Worm (Caenorhabditis elegans) whole organism, L4/young adult: ENCODE results near the gene tyr-6.

Experiments
- W03F9.2 ChIP-seq: fragments of 150-350 bp; optimal IDR thresholded peaks from 2 replicates; lab custom pipeline; 2014; ENCODE audit warnings: missing biosample characterization, missing genetic modification characterization
- dao-5 ChIP-seq: sonication (generic microtip); optimal IDR thresholded peaks from 2 replicates; lab custom pipeline; 2016; ENCODE audit warnings: missing genotype, missing genetic modification characterization, moderate library complexity, missing compliant biosample characterization
- him-1 ChIP-seq: sonication (generic microtip); optimal IDR thresholded peaks from 2 replicates; lab custom pipeline; 2016; ENCODE audit warnings: missing genotype, missing genetic modification reagents, missing genetic modification characterization, missing compliant biosample characterization

The tyr-6 gene

DNA sequence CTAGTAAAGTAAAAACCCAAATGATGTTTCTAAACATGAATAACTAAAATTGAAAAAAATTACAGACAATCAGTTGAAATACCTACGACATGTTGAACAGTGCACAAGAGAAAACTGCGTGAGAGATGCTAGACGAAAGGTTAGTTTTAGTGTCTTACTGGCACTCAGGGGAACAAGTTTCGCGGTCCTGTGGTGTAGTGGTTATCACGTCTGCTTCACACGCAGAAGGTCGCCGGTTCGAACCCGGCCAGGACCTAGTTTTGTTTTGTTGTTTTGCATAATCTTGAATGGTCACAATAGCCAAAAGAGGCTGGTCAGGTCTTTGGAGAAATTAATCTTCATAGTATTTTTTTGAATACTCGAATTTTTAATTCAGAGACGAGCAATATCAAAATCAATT lies 657 bp downstream of the tyr-6 start:
- no peak for TF ChIP-seq him-1
- TF ChIP-seq dao-5 (tag; lab: Kevin White, UChicago) = peak; percentile 61
- peak; percentile 62 for TF ChIP-seq W03F9.2 (tag; lab: Kevin White, UChicago)

DNA sequence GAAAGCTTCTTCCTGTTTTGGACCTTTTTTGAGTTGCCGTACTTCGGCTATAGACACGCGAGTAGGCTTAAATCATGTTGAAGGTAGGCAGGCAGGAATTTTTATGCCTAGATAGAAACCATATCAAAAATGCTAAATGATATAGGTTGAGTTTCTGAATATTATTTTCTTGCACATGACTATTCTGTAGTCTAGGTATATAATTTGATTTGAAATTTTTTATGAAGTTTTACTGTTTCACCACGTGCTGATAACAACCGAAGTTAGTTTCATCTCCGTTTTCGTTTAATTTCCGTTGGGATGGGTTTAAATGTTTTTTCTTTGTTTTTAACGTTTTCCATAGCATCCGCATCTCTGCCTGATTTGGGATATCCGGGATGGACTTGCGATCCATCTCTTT lies 6.7 kb downstream of the tyr-6 start, which contains the start of gene Y73B6BL.37:
Gene Y73B6BL.37 (plus strand): TSS at position 301 of the 400 bp plus-strand sequence.
- TF ChIP-seq dao-5 (tag; lab: Kevin White, UChicago) (no peak), him-1 (no peak), W03F9.2 (tag; lab: Kevin White, UChicago) (no peak)

DNA sequence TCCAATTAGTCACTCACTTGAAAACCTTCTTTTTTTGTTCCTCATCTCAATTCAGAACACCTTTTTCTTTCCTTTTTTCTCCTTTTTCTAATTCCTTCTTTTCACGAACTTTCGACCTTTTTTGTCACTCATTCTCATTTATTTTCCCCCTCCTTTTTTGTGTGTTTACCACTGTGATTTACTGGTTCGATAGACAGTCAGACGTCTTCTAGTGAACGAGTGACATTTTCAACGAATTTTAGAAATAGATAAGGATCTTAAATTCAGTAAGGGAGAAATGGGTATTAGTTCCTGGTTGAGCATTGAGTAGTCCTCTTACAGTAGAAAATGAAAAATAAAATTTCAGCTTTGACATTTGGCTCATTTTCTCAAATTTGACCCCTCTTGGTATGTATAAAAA lies 11.6 kb downstream of the tyr-6 start:
- no peak for TF ChIP-seq W03F9.2 (tag; lab: Kevin White, UChicago)
- no peak for TF ChIP-seq him-1
- TF ChIP-seq dao-5 (tag; lab: Kevin White, UChicago) = no peak

DNA sequence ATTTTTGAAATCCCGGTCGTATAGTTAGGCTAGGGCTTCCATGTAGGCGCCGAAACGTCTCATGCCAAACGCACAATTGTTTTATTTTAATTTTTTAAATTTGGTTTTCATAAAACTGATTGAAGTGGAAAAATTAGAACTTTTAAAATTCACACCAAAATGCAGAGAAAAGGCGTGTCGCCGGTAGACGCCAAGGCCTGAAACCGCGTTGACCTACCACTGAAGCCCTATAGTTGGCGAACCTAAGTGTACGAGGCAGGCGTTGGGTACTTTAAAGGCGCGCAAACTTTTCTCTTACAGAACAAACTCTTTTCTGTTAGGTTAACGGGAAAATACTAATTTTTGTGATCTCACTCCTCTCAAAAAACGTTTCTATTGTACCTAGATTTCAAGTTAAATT lies 13.0 kb downstream of the tyr-6 start, which contains the start of gene Y73B6BL.44:
Gene Y73B6BL.44 (plus strand): TSS at position 301 of the 400 bp plus-strand sequence.
- TF ChIP-seq him-1 (no peak), W03F9.2 (tag; lab: Kevin White, UChicago) (no peak), dao-5 (tag; lab: Kevin White, UChicago) (no peak)

DNA sequence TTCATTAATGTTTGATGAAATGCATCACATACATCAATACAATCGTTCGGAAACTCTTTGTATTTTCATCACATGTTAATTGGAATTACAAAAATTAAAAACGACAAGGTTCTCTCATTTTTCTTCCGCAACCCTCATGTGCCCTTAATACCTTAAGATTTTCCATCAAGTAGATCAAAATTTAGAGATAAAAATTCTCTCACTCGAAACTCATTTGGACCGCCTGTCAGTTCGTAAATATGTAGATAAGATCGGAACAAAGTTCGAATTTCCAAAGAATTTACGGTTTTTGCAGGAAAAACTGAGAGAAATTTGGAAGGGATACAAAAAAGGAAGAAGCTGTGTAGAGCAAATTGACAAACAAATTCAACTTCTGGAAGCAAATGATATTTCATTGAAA lies 15.8 kb downstream of the tyr-6 start:
- no peak for TF ChIP-seq W03F9.2 (tag; lab: Kevin White, UChicago)
- TF ChIP-seq dao-5 (tag; lab: Kevin White, UChicago) = no peak
- no peak for TF ChIP-seq him-1

DNA sequence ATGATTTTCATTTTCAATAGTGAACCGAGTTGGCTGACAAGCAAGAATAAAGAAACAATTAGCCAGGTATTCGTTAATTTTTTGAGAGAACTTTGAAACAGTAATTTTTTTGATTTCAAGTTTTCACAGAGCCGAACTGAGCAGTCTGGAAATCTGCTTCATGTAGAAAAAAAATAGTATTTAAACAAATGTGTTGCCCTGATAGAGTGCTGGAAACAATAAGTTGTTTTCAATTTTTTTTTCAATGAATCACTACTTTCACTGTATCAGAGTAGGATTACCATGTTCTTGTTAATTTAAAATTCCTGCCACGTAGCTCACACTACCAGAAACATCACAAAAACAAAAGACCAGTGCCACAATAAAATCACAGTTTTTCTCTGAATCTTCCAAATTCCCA lies 20.1 kb downstream of the tyr-6 start:
- TF ChIP-seq dao-5 (tag; lab: Kevin White, UChicago) = no peak
- TF ChIP-seq him-1 = no peak
- TF ChIP-seq W03F9.2 (tag; lab: Kevin White, UChicago) = no peak

DNA sequence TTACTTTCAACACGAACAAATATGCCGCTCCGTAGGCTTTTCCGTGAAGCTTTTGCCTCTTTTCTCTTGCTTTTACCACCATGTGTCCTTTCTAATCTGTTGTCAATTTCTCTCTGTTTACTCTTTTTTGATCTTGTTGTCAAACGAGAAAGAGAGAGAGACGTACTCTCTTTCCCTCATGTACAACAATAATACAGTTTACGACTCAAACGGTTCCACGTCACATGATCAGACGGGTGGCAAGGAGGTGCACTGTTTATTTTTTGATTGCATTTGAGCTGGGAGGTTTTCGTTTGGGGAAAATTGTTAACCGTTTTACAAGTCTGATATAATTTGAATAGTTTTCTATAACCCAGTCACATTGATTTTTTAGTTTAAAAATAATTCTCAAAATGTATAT lies 20.5 kb downstream of the tyr-6 start:
- TF ChIP-seq dao-5 (tag; lab: Kevin White, UChicago) (no peak), him-1 (no peak), W03F9.2 (tag; lab: Kevin White, UChicago) (no peak)

DNA sequence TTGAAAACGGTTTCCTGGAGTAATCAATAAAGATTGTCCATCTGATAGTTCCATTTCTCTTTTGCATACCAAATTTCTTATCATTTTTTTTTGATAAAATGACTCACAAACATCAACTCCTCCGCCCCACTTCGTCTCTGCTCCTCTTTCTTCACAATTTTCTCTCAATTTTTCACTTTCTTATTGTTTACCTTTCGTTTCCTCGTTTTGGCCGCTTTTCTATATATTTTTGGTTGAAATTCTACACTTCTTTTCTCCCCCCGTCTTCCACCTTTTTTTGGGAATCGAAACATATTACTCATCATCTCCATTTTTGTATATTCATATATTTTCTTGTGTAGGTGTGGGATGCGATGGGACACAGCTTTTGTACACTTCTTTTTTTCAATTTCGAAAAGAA lies 22.4 kb downstream of the tyr-6 start:
- no peak for TF ChIP-seq dao-5 (tag; lab: Kevin White, UChicago)
- no peak for TF ChIP-seq him-1
- no peak for TF ChIP-seq W03F9.2 (tag; lab: Kevin White, UChicago)

DNA sequence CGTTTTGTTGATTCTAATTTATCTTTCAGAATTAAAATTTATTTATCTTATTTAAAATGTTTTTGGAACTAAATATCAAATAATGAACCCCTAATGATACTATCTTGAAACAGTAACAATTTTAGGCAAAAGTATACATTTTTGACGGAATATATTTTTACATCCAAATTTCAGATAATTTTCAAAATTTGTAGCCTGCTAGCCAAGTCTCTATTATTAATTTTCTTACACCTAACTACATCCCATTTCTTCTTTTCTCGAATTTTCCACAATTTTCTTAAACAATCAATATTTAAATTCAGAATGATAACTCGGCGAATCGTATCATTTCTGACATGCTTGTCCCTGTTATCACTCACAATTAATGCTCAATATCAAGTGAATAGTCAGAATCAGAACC lies 26.1 kb downstream of the tyr-6 start, which contains the start of gene pqn-89:
Gene pqn-89 (plus strand): TSS at position 301 of the 400 bp plus-strand sequence.
- TF ChIP-seq dao-5 (tag; lab: Kevin White, UChicago) (no peak), him-1 (no peak), W03F9.2 (tag; lab: Kevin White, UChicago) (no peak)

DNA sequence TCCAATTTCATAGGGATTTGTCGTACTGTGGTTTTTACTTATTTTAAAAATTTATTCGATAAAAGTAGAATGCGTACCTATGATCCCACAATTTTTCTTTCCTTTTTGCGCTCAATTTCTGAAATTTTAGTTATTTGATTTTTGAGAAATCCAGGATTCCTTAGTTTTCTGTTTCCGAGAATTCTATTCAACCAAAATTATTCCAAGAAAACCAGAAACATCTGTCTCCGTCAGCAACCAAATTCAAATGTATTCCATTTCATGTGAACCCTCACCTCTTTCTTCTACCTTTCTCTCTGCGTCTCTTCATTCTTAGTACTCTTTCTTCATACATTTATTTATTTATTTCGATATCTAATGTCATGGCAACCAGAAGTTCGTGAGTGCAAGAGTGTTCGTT lies 31.4 kb downstream of the tyr-6 start:
- TF ChIP-seq W03F9.2 (tag; lab: Kevin White, UChicago) (no peak), dao-5 (tag; lab: Kevin White, UChicago) (no peak), him-1 (no peak)

DNA sequence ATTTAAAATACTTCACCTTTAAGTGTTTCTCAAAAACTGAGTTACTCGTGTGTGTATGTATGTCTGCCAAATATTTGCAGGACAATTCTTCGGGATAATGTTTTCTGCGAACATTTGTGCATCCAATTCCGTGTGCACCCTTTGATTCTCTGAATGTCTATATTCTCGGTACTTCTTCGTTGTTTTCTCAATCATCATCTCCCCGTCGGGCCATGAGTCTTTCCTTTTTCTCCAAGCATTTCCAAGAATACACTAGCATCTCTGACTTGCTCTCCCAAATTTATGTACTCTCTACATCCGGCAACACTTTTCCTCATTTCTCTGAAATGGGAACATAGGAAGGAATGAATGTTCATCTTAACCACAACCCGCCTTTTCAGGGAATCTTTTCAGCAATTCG lies 34.4 kb downstream of the tyr-6 start:
- TF ChIP-seq him-1 (no peak), W03F9.2 (tag; lab: Kevin White, UChicago) (no peak), dao-5 (tag; lab: Kevin White, UChicago) (no peak)

DNA sequence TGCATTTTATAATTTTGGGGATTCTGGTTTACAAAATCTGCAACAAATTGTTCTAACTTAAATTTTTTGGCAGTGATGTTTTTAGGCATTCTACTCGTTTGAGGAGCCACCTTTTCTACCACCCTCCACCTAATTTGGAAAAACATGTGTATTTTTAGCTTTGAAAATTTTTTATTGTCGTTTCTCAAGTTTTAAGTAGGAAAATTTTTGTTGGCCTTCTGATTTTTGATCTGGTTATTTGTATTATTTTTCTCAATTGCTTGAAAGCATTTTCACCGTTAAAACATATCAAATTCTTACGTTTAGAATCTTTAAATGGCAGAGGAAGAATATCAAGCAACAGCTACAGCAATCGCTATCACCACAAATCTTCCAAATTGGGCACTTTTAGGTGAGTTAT lies 37.5 kb downstream of the tyr-6 start, which contains the start of gene C01G5.7:
Gene C01G5.7 (plus strand): TSS at position 301 of the 400 bp plus-strand sequence.
- TF ChIP-seq him-1 = no peak
- TF ChIP-seq dao-5 (tag; lab: Kevin White, UChicago) = no peak
- no peak for TF ChIP-seq W03F9.2 (tag; lab: Kevin White, UChicago)

DNA sequence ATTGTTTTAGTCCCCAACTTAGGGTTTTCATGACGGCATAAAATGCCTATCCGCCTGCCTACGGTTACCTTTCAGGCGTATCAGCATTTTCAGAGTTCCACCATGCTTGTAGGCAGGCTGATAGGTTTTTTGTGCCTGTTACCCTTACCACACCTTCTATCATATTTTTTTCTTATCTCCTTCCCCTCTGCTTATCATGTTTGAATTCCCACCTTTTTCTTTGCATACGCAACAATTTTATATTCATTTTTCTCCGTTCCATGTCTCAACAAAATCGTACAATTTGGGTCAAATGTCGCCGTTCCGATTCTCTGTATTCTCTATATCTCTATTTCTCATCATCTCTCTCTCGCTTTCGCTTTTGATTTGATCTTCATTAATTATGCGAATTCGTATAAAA lies 39.3 kb downstream of the tyr-6 start, which contains the start of gene C01G5.9:
Gene C01G5.9 (plus strand): TSS at position 301 of the 400 bp plus-strand sequence.
- TF ChIP-seq dao-5 (tag; lab: Kevin White, UChicago) (no peak), W03F9.2 (tag; lab: Kevin White, UChicago) (no peak), him-1 (no peak)

DNA sequence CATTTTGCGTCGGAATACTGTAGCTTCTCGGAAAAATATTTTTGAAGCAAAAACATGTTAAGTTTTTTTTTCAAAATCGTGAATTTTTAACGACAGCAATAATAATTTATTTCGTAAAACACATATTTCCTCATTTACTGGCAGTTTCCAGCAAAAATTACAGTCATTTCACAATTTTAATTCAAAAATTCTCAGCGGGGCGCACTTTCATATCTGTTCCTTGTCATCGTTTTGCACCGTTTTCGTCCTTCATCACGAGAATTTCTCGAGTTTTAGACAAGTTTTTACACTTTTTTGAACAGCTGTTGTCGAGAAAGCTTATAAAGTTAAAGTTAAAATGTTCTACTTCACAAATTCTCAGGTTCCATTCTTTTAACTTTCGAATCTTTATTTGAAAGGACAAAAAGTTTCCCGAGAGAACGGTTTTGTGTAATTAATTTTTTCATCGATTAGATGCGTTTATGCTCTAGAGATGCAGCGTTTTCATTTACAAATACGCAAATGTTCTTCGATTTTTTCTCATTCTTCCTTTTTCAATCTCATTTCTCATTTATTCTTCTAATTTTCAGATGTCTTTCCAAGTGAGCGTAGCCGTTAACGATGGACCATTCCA lies 42.1 kb downstream of the tyr-6 start, which contains the start of gene ddi-1:
Gene ddi-1 (plus strand): TSS at position 563 of the 613 bp plus-strand sequence.
- TF ChIP-seq W03F9.2 (tag; lab: Kevin White, UChicago) (peak; percentile 0), him-1 (no peak)

DNA sequence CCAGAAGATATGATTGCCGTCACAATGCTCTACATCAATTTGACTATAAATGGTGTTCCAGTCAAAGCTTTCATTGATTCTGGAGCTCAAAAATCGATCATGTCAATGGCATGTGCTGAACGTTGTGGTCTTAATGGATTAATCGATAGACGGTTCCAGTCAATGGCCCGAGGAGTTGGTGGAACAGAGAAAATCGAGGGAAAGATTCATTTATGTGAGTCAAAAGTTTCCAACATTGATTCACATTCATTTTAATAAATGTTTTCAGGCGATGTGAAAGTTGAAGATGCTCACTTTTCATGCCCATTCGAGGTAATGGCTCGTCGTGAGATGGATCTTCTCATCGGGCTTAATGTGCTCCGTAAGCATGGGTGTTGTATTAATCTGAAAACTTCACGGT lies 43.5 kb downstream of the tyr-6 start:
- TF ChIP-seq dao-5 (tag; lab: Kevin White, UChicago) (no peak), W03F9.2 (tag; lab: Kevin White, UChicago) (no peak), him-1 (no peak)
